Fruit fly (Drosophila melanogaster) whole organism, prepupa: ENCODE measurements around the gene Rgl.

ENCODE experiments used
- Blimp-1 ChIP-seq: fragments of 200-800 bp; sonication (Bioruptor generic); optimal IDR thresholded peaks from 3 replicates; lab custom pipeline; 2017; ENCODE audit warnings: missing biosample characterization, missing genetic modification characterization, mild to moderate bottlenecking, moderate library complexity, missing genetic modification reagents
- CG10631 ChIP-seq: fragments of 200-800 bp; sonication (Bioruptor generic); optimal IDR thresholded peaks from 2 replicates; lab custom pipeline; 2016; ENCODE audit warnings: missing biosample characterization, missing genetic modification characterization
- CG10669 ChIP-seq: fragments of 200-800 bp; sonication (Bioruptor generic); optimal IDR thresholded peaks from 3 replicates; lab custom pipeline; 2018; ENCODE audit warnings: missing biosample characterization, mild to moderate bottlenecking, missing genetic modification characterization, moderate library complexity
- CG11762 ChIP-seq: fragments of 200-800 bp; sonication (Bioruptor generic); optimal IDR thresholded peaks from 3 replicates; lab custom pipeline; 2016; ENCODE audit warnings: missing biosample characterization, missing genetic modification characterization; ENCODE audit not compliant: insufficient read depth
- CG15336 ChIP-seq: fragments of 200-800 bp; sonication (Bioruptor generic); IDR thresholded peaks from 2 replicates; pipeline ENCODE4 v1.3.6; 2022; ENCODE audit warnings: missing biosample characterization, missing genetic modification characterization
- CG1621 ChIP-seq: fragments of 200-800 bp; sonication (Bioruptor generic); optimal IDR thresholded peaks from 3 replicates; lab custom pipeline; 2018; ENCODE audit warnings: missing biosample characterization, mild to moderate bottlenecking, missing genetic modification characterization
- CG31627 ChIP-seq: fragments of 200-800 bp; sonication (Bioruptor generic); optimal IDR thresholded peaks from 3 replicates; lab custom pipeline; 2016; ENCODE audit warnings: missing biosample characterization, missing genetic modification characterization
- CG32006 ChIP-seq: fragments of 200-800 bp; sonication (Bioruptor generic); optimal IDR thresholded peaks from 3 replicates; lab custom pipeline; 2017; ENCODE audit warnings: missing biosample characterization, mild to moderate bottlenecking, missing genetic modification characterization
- CG34406 ChIP-seq: fragments of 200-800 bp; sonication (Bioruptor generic); optimal IDR thresholded peaks from 3 replicates; lab custom pipeline; 2016; ENCODE audit warnings: missing biosample characterization, missing genetic modification characterization
- CG3919 ChIP-seq: fragments of 200-800 bp; sonication (Bioruptor generic); optimal IDR thresholded peaks from 3 replicates; lab custom pipeline; 2016; ENCODE audit warnings: missing biosample characterization, missing genetic modification characterization
- CG4318 ChIP-seq: fragments of 200-800 bp; sonication (Bioruptor generic); optimal IDR thresholded peaks from 3 replicates; lab custom pipeline; 2017; ENCODE audit warnings: missing biosample characterization, mild to moderate bottlenecking, missing genetic modification characterization
- CG6276 ChIP-seq: fragments of 200-800 bp; sonication (Bioruptor generic); optimal IDR thresholded peaks from 2 replicates; lab custom pipeline; 2017; ENCODE audit warnings: missing biosample characterization, mild to moderate bottlenecking, missing genetic modification characterization
- CG6854 ChIP-seq: fragments of 200-800 bp; sonication (Bioruptor generic); optimal IDR thresholded peaks from 2 replicates; lab custom pipeline; 2017; ENCODE audit warnings: missing biosample characterization, mild to moderate bottlenecking, missing genetic modification characterization
- CG7368 ChIP-seq: fragments of 200-800 bp; sonication (Bioruptor generic); optimal IDR thresholded peaks from 3 replicates; lab custom pipeline; 2016; ENCODE audit warnings: missing biosample characterization, missing genetic modification characterization
- CG8319 ChIP-seq: fragments of 200-800 bp; sonication (Bioruptor generic); optimal IDR thresholded peaks from 3 replicates; lab custom pipeline; 2016; ENCODE audit warnings: missing biosample characterization, missing genetic modification characterization
- CG8632 ChIP-seq: fragments of 200-800 bp; sonication (Bioruptor generic); optimal IDR thresholded peaks from 3 replicates; lab custom pipeline; 2016; ENCODE audit warnings: missing biosample characterization, missing genetic modification characterization
- CG9139 ChIP-seq: fragments of 200-800 bp; sonication (Bioruptor generic); optimal IDR thresholded peaks from 3 replicates; lab custom pipeline; 2017; ENCODE audit warnings: missing biosample characterization, mild to moderate bottlenecking, missing genetic modification characterization
- Eip75B ChIP-seq: fragments of 200-800 bp; sonication (Bioruptor generic); optimal IDR thresholded peaks from 3 replicates; lab custom pipeline; 2016; ENCODE audit warnings: missing biosample characterization, missing genetic modification characterization
- Eip78C ChIP-seq: fragments of 200-800 bp; sonication (Bioruptor generic); peaks from one replicate; lab custom pipeline; 2016; ENCODE audit warnings: missing biosample characterization, missing genetic modification characterization
- Eip93F ChIP-seq: fragments of 200-800 bp; sonication (Bioruptor generic); optimal IDR thresholded peaks from 2 replicates; lab custom pipeline; 2016; ENCODE audit warnings: missing biosample characterization, mild to moderate bottlenecking, missing genetic modification characterization
- Ets21C ChIP-seq: fragments of 200-800 bp; sonication (Bioruptor generic); optimal IDR thresholded peaks from 3 replicates; lab custom pipeline; 2016; ENCODE audit warnings: missing biosample characterization, missing genetic modification characterization
- Gug ChIP-seq: fragments of 200-800 bp; sonication (Bioruptor generic); IDR thresholded peaks from 2 replicates; pipeline ENCODE4 v1.3.6; 2022; ENCODE audit warnings: missing biosample characterization, missing genetic modification characterization
- Hr38 ChIP-seq: sonication (Bioruptor generic); optimal IDR thresholded peaks from 2 replicates; lab custom pipeline; 2016; ENCODE audit warnings: missing biosample characterization, missing genetic modification characterization
- Hr39 ChIP-seq: fragments of 200-800 bp; sonication (Bioruptor generic); optimal IDR thresholded peaks from 2 replicates; lab custom pipeline; 2016; ENCODE audit warnings: missing biosample characterization, missing genetic modification characterization
- Hr4 ChIP-seq: fragments of 200-800 bp; sonication (Bioruptor generic); optimal IDR thresholded peaks from 3 replicates; lab custom pipeline; 2016; ENCODE audit warnings: missing biosample characterization, missing genetic modification characterization
- Lpt ChIP-seq: fragments of 200-800 bp; sonication (Bioruptor generic); optimal IDR thresholded peaks from 3 replicates; lab custom pipeline; 2016; ENCODE audit warnings: missing biosample characterization, missing genetic modification characterization
- Met ChIP-seq: fragments of 200-800 bp; sonication (Bioruptor generic); optimal IDR thresholded peaks from 3 replicates; lab custom pipeline; 2016; ENCODE audit warnings: missing biosample characterization, missing genetic modification characterization
- OdsH ChIP-seq: fragments of 200-800 bp; sonication (Bioruptor generic); optimal IDR thresholded peaks from 3 replicates; lab custom pipeline; 2016; ENCODE audit warnings: missing biosample characterization, missing genetic modification characterization
- Sox102F ChIP-seq: fragments of 200-800 bp; sonication (Bioruptor generic); optimal IDR thresholded peaks from 2 replicates; lab custom pipeline; 2016; ENCODE audit warnings: missing biosample characterization, mild to moderate bottlenecking, missing genetic modification characterization
- Sox14 ChIP-seq: fragments of 200-800 bp; sonication (Bioruptor generic); optimal IDR thresholded peaks from 3 replicates; lab custom pipeline; 2016; ENCODE audit warnings: missing biosample characterization, missing genetic modification characterization
- achi ChIP-seq: fragments of 200-800 bp; sonication (Bioruptor generic); optimal IDR thresholded peaks from 3 replicates; lab custom pipeline; 2016; ENCODE audit warnings: missing biosample characterization, missing genetic modification characterization
- cyc ChIP-seq: fragments of 200-800 bp; sonication (Bioruptor generic); optimal IDR thresholded peaks from 3 replicates; lab custom pipeline; 2016; ENCODE audit warnings: missing biosample characterization, missing genetic modification characterization
- eg ChIP-seq: fragments of 200-800 bp; sonication (Bioruptor generic); IDR thresholded peaks from 3 replicates; pipeline ENCODE4 v1.3.6; 2022; ENCODE audit warnings: missing biosample characterization, missing genetic modification characterization
- fd59A ChIP-seq: fragments of 200-800 bp; sonication (Bioruptor generic); optimal IDR thresholded peaks from 2 replicates; lab custom pipeline; 2017; ENCODE audit warnings: missing biosample characterization, mild to moderate bottlenecking, missing genetic modification characterization, missing genetic modification reagents
- fd85E ChIP-seq: fragments of 200-800 bp; sonication (Bioruptor generic); optimal IDR thresholded peaks from 3 replicates; lab custom pipeline; 2016; ENCODE audit warnings: missing biosample characterization, missing genetic modification characterization
- fkh ChIP-seq: fragments of 200-800 bp; sonication (Bioruptor generic); optimal IDR thresholded peaks from 3 replicates; lab custom pipeline; 2017; ENCODE audit warnings: missing biosample characterization, mild to moderate bottlenecking, missing genetic modification characterization, moderate library complexity
- lz ChIP-seq: fragments of 200-800 bp; sonication (Bioruptor generic); optimal IDR thresholded peaks from 3 replicates; lab custom pipeline; 2016; ENCODE audit warnings: missing biosample characterization, missing genetic modification characterization
- net ChIP-seq: fragments of 200-800 bp; sonication (Bioruptor generic); optimal IDR thresholded peaks from 3 replicates; lab custom pipeline; 2016; ENCODE audit warnings: missing biosample characterization, missing genetic modification characterization
- salr ChIP-seq, 2 experiments: fragments of 200-800 bp; sonication (Bioruptor generic); optimal IDR thresholded peaks; 3 replicates each; lab custom pipeline; 2016 to 2018; ENCODE audit warnings: missing biosample characterization in 2 of 2, missing genetic modification characterization in 2 of 2, mild to moderate bottlenecking in 1 of 2
- spab ChIP-seq: fragments of 200-800 bp; sonication (Bioruptor generic); optimal IDR thresholded peaks from 2 replicates; lab custom pipeline; 2017; ENCODE audit warnings: missing biosample characterization, mild to moderate bottlenecking, missing genetic modification characterization, missing genetic modification reagents
- ss ChIP-seq, 2 experiments: fragments of 200-800 bp; sonication (Bioruptor generic); optimal IDR thresholded peaks; 2 replicates in 1 of 2; 3 replicates in 1 of 2; lab custom pipeline; 2017 to 2018; ENCODE audit warnings: mild to moderate bottlenecking in 2 of 2, missing biosample characterization in 2 of 2, missing genetic modification characterization in 2 of 2, moderate library complexity in 1 of 2
- svp ChIP-seq: fragments of 200-800 bp; sonication (Bioruptor generic); peaks from one replicate; lab custom pipeline; 2016; ENCODE audit warnings: missing biosample characterization, missing genetic modification characterization
- topi ChIP-seq: fragments of 200-800 bp; sonication (Bioruptor generic); optimal IDR thresholded peaks from 3 replicates; lab custom pipeline; 2016; ENCODE audit warnings: missing biosample characterization, missing genetic modification characterization
- vri ChIP-seq: fragments of 200-800 bp; sonication (Bioruptor generic); optimal IDR thresholded peaks from 3 replicates; lab custom pipeline; 2016; ENCODE audit warnings: missing biosample characterization, mild to moderate bottlenecking, missing genetic modification characterization

Rgl gene

dm6 chr3L:13917589-13918198 lies 7.4 kb downstream of the Rgl start (continued):
- peak; percentile 51 for TF ChIP-seq CG3919 (GFP tag; lab: Kevin White, UChicago)
- TF ChIP-seq CG11762: peak; percentile 38
- TF ChIP-seq Met (GFP tag; lab: Kevin White, UChicago): peak; percentile 64
- TF ChIP-seq Eip93F (GFP tag; lab: Kevin White, UChicago): no peak
- TF ChIP-seq CG6854 (GFP tag; lab: Kevin White, UChicago): no peak
- TF ChIP-seq eg (GFP tag; lab: Robert Waterston, UW): peak; percentile 44; the same call in 2 of the 3 replicates
- peak; percentile 85 for TF ChIP-seq CG32006 (GFP tag; lab: Kevin White, UChicago)
- TF ChIP-seq salr (GFP tag; optimal IDR thresholded peaks at IDR 0.05; lab: Kevin White, UChicago): peak; percentile 30 to 41
- peak; percentile 69 for TF ChIP-seq CG10669 (GFP tag; lab: Kevin White, UChicago)
- peak; percentile 78 for TF ChIP-seq Eip75B
- peak; percentile 75 for TF ChIP-seq OdsH
- no peak for TF ChIP-seq Hr38 (GFP tag; lab: Kevin White, UChicago)
- TF ChIP-seq CG6276 (GFP tag; lab: Kevin White, UChicago): peak; percentile 64
- no peak for TF ChIP-seq vri
- TF ChIP-seq Sox14: peak; percentile 67
- TF ChIP-seq CG9139 (GFP tag; lab: Kevin White, UChicago): no peak
- peak; percentile 57 for TF ChIP-seq CG1621 (tag; lab: Kevin White, UChicago)
- TF ChIP-seq Sox102F (GFP tag; lab: Kevin White, UChicago): peak; percentile 18
- TF ChIP-seq CG31627 (GFP tag; lab: Kevin White, UChicago): peak; percentile 18
- no peak for TF ChIP-seq Blimp-1 (GFP tag; lab: Kevin White, UChicago)
- TF ChIP-seq topi: peak; percentile 49
- TF ChIP-seq lz: peak; percentile 44
- no peak for TF ChIP-seq Lpt
- TF ChIP-seq Ets21C: no peak
- peak; percentile 41 for TF ChIP-seq CG8319 (GFP tag; lab: Kevin White, UChicago)
- TF ChIP-seq CG10631 (GFP tag; lab: Kevin White, UChicago): peak; percentile 65

dm6 chr3L:13914573-13914972 lies 10.6 kb downstream of the Rgl start:
- TF ChIP-seq fkh (GFP tag; lab: Kevin White, UChicago) (peak; percentile 52), Hr39 (GFP tag; lab: Kevin White, UChicago) (no peak)
- TF ChIP-seq, all 60 proteins: peak for 1

dm6 chr3L:13912777-13913176 lies 12.4 kb downstream of the Rgl start:
- TF ChIP-seq Gug (GFP tag; lab: Robert Waterston, UW) (no peak), fkh (GFP tag; lab: Kevin White, UChicago) (peak; percentile 77), Blimp-1 (GFP tag; lab: Kevin White, UChicago) (no peak), CG8632 (GFP tag; lab: Kevin White, UChicago) (no peak), fd85E (GFP tag; lab: Kevin White, UChicago) (no peak)
- TF ChIP-seq, all 60 proteins: peak for 1

- TF ChIP-seq Hr4 (GFP tag; lab: Kevin White, UChicago) (peak; percentile 36), fd59A (GFP tag; lab: Kevin White, UChicago) (no peak), Ets21C (no peak), CG8632 (GFP tag; lab: Kevin White, UChicago) (no peak), CG15336 (GFP tag; lab: Robert Waterston, UW) (peak; percentile 57), net (GFP tag; lab: Kevin White, UChicago) (no peak), svp (no peak), ss (GFP tag; optimal IDR thresholded peaks at IDR 0.05; lab: Kevin White, UChicago) (no peak), OdsH (peak; percentile 35), CG6854 (GFP tag; lab: Kevin White, UChicago) (no peak), CG3919 (GFP tag; lab: Kevin White, UChicago) (no peak), CG7368 (no peak), CG4318 (peak; percentile 42), CG32006 (GFP tag; lab: Kevin White, UChicago) (peak; percentile 76), cyc (GFP tag; lab: Kevin White, UChicago) (no peak), Lpt (no peak), CG11762 (no peak), CG34406 (peak; percentile 5), lz (no peak), Eip78C (GFP tag; lab: Kevin White, UChicago) (peak; percentile 49), achi (GFP tag; lab: Kevin White, UChicago) (peak; percentile 37), spab (GFP tag; lab: Kevin White, UChicago) (no peak), CG1621 (tag; lab: Kevin White, UChicago) (no peak), CG6276 (GFP tag; lab: Kevin White, UChicago) (peak; percentile 46), CG10669 (GFP tag; lab: Kevin White, UChicago) (no peak)
These were observed 13.4 kb downstream of the Rgl start for dm6 chr3L:13911649-13912260.
